Worm (Caenorhabditis elegans): Measurements from ENCODE around the gene hlh-12.

hlh-12 gene

ce11 chrIV:8431567-8432458 is 47.4 kb downstream of the hlh-12 start:
- no peak for TF ChIP-seq dao-5 (tag; optimal IDR thresholded peaks at IDR 0.05)
- peak; percentile 33 for TF ChIP-seq him-1 (tag; optimal IDR thresholded peaks at IDR 0.05)
- TF ChIP-seq W03F9.2 (tag; optimal IDR thresholded peaks at IDR 0.05): peak; percentile 3

Measured in whole organism, L4/young adult.